Worm (Caenorhabditis elegans): Measurements from ENCODE around the gene gcc-2.

The gcc-2 gene

DNA sequence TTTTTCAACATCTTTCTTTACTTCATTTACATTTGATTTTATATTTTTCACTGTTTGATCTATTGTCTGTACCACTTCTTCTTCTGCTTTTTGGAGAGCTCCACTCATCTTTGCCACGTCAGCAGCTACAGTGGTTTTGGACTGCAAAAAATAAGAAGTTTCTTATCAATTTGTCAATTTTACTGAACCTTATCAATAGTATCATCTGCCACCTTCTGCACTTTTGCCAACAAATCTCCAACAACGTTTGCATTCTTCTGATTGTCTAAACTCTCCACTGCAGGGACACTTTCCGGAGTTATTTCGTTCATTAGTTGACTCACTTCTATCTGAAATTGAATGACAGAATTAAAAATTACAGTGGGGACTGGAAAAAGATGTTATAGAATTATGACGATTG is 24.8 kb upstream of the gcc-2 start (continued):
- TF ChIP-seq ctbp-1 (GFP tag; IDR thresholded peaks at IDR 0.05) (no peak), dmd-6 (GFP tag; IDR thresholded peaks at IDR 0.05) (peak; percentile 74), Y105C5A.15 (GFP tag; IDR thresholded peaks at IDR 0.05) (no peak), hmg-1.1 (GFP tag; IDR thresholded peaks at IDR 0.05) (no peak)

DNA sequence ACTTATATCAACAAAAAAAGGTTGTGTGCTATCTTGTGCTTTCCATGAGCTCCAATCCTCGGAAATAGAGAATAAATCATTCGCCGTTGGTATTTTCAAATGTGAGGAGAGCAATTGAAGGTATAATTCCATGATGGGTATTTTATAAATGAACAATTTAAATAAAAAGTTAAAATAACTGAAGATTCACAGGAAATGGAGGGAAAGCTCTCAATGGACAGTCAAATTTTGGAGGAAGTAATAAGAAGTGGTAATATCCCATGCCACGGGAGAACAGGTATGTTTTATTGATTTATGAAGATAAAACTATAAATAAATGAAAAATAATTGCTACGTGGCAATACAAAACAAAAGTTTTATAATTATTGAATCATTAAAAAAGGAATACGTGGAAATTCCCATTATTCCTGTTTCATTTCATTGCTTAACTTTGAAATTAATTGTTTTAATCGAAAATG is 21.2 kb upstream of the gcc-2 start:
- TF ChIP-seq arid-1 (GFP tag; conservative IDR thresholded peaks at IDR 0.05) (no peak), lin-13 (GFP tag; optimal IDR thresholded peaks at IDR 0.05) (no peak), tra-1 (GFP tag; IDR thresholded peaks at IDR 0.05) (no peak), Y105C5A.15 (GFP tag; IDR thresholded peaks at IDR 0.05) (0 out of 2 replicates have a peak, but pooled peaks have one; percentile 7), duxl-1 (tag; optimal IDR thresholded peaks at IDR 0.05; ENCODE audit: poor library complexity) (peak; percentile 46), pha-4 (GFP tag; IDR thresholded peaks at IDR 0.05) (0 out of 2 replicates have a peak, but pooled peaks have one; percentile 4), pha-4 (tag; optimal IDR thresholded peaks at IDR 0.05) (no peak), php-3 (GFP tag; IDR thresholded peaks at IDR 0.05) (no peak), pqm-1 (tag; optimal IDR thresholded peaks at IDR 0.05) (no peak), saeg-2 (GFP tag; IDR thresholded peaks at IDR 0.05) (no peak), hmg-1.1 (GFP tag; IDR thresholded peaks at IDR 0.05) (peak; percentile 36; the same call in 1 of the 2 replicates), zfp-2 (tag; optimal IDR thresholded peaks at IDR 0.05) (no peak), dmd-6 (GFP tag; IDR thresholded peaks at IDR 0.05) (no peak), R02D3.7 (tag; optimal IDR thresholded peaks at IDR 0.05) (no peak), mdl-1 (tag; optimal IDR thresholded peaks at IDR 0.05) (no peak), hif-1 (tag; optimal IDR thresholded peaks at IDR 0.05) (no peak), nhr-11 (tag; optimal IDR thresholded peaks at IDR 0.05) (no peak), ceh-62 (tag; optimal IDR thresholded peaks at IDR 0.05) (no peak), snpc-4 (tag; optimal IDR thresholded peaks at IDR 0.05) (no peak), unc-39 (tag; optimal IDR thresholded peaks at IDR 0.05) (no peak), F49E8.2 (tag; optimal IDR thresholded peaks at IDR 0.05; ENCODE audit: borderline replicate concordance) (no peak), dve-1 (tag; optimal IDR thresholded peaks at IDR 0.05; ENCODE audit: insufficient read depth) (peak; percentile 78), egl-27 (tag; optimal IDR thresholded peaks at IDR 0.05) (no peak), nhr-41 (GFP tag; IDR thresholded peaks at IDR 0.05) (no peak), mep-1 (tag; optimal IDR thresholded peaks at IDR 0.05) (peak; percentile 65), F44E2.7 (GFP tag; IDR thresholded peaks at IDR 0.05) (no peak), daf-12 (tag; optimal IDR thresholded peaks at IDR 0.05) (no peak), spr-1 (tag; optimal IDR thresholded peaks at IDR 0.05) (peak; percentile 26), lin-1 (GFP tag; IDR thresholded peaks at IDR 0.05) (no peak), lin-39 (tag; optimal IDR thresholded peaks at IDR 0.05) (no peak), ZK546.5 (tag; optimal IDR thresholded peaks at IDR 0.05) (no peak), lim-7 (GFP tag; IDR thresholded peaks at IDR 0.05) (no peak), aly-2 (tag; optimal IDR thresholded peaks at IDR 0.05) (no peak), T26A8.4 (GFP tag; IDR thresholded peaks at IDR 0.05) (peak; percentile 55), nhr-237 (tag; optimal IDR thresholded peaks at IDR 0.05) (no peak), daf-19 (GFP tag; conservative IDR thresholded peaks at IDR 0.05) (no peak), nhr-77 (tag; optimal IDR thresholded peaks at IDR 0.05) (no peak), Y48G9A.11 (GFP tag; IDR thresholded peaks at IDR 0.05) (no peak), lin-38 (GFP tag; IDR thresholded peaks at IDR 0.05) (peak; percentile 62), Y75B8A.6 (GFP tag; IDR thresholded peaks at IDR 0.05) (no peak), D1046.2 (GFP tag; IDR thresholded peaks at IDR 0.05) (no peak), fos-1 (tag; optimal IDR thresholded peaks at IDR 0.05) (peak; percentile 51), nhr-42 (GFP tag; IDR thresholded peaks at IDR 0.05) (no peak), nhr-28 (tag; optimal IDR thresholded peaks at IDR 0.05) (no peak), mes-2 (tag; optimal IDR thresholded peaks at IDR 0.05; ENCODE audit: poor library complexity, severe bottlenecking) (no peak), cey-2 (tag; optimal IDR thresholded peaks at IDR 0.05; ENCODE audit: borderline replicate concordance, insufficient read depth) (no peak), madf-5 (GFP tag; IDR thresholded peaks at IDR 0.05) (no peak), jun-1 (tag; optimal IDR thresholded peaks at IDR 0.05) (no peak), fkh-10 (GFP tag; optimal IDR thresholded peaks at IDR 0.05) (no peak)
